Fruit fly (Drosophila melanogaster) whole organism, embryonic: Measurements from ENCODE around the gene CG15375.
A peak's percentile ranks its signal among the peaks of the same experiment; 100 is the strongest.

Source experiments
- Ada2b ChIP-seq: fragments of 200-800 bp; sonication (Bioruptor generic); IDR thresholded peaks from 2 replicates; pipeline ENCODE4 v1.3.6; 2022; ENCODE audit warnings: missing biosample characterization, missing genetic modification characterization
- Atf-2 ChIP-seq: fragments of 200-800 bp; sonication (Bioruptor generic); optimal IDR thresholded peaks from 2 replicates; lab custom pipeline; 2016; ENCODE audit warnings: missing biosample characterization, missing genetic modification characterization
- Atf6 ChIP-seq: fragments of 200-800 bp; sonication (Bioruptor generic); IDR thresholded peaks from 2 replicates; pipeline ENCODE4 v1.3.6; 2022; ENCODE audit warnings: missing biosample characterization, missing genetic modification characterization
- Bgb ChIP-seq: fragments of 200-800 bp; sonication (Bioruptor generic); IDR thresholded peaks from 2 replicates; pipeline ENCODE4 v1.3.6; 2022; ENCODE audit warnings: missing biosample characterization, missing genetic modification characterization; ENCODE audit not compliant: partially characterized antibody
- CG12104 ChIP-seq: fragments of 200-800 bp; sonication (Bioruptor generic); optimal IDR thresholded peaks from 3 replicates; lab custom pipeline; 2016; ENCODE audit warnings: missing biosample characterization, missing genetic modification characterization
- CG14710 ChIP-seq: fragments of 200-800 bp; sonication (Bioruptor generic); optimal IDR thresholded peaks from 3 replicates; lab custom pipeline; 2019; ENCODE audit warnings: missing biosample characterization, mild to moderate bottlenecking, missing genetic modification characterization, moderate library complexity
- CG16863 ChIP-seq: fragments of 200-800 bp; sonication (Bioruptor generic); optimal IDR thresholded peaks from 3 replicates; lab custom pipeline; 2016; ENCODE audit warnings: missing biosample characterization, missing genetic modification characterization
- CG17361 ChIP-seq: fragments of 200-800 bp; sonication (Bioruptor generic); IDR thresholded peaks from 3 replicates; pipeline ENCODE4 v1.3.6; 2022; ENCODE audit warnings: missing biosample characterization, missing genetic modification characterization
- CG17568 ChIP-seq: fragments of 200-800 bp; sonication (Bioruptor generic); optimal IDR thresholded peaks from 2 replicates; lab custom pipeline; 2018; ENCODE audit warnings: missing biosample characterization, mild to moderate bottlenecking, missing genetic modification characterization, moderate library complexity
- CG18476 ChIP-seq: fragments of 200-800 bp; sonication (Bioruptor generic); optimal IDR thresholded peaks from 2 replicates; lab custom pipeline; 2016; ENCODE audit warnings: missing biosample characterization, mild to moderate bottlenecking, missing genetic modification characterization
- CG4424 ChIP-seq: fragments of 200-800 bp; sonication (Bioruptor generic); optimal IDR thresholded peaks from 3 replicates; lab custom pipeline; 2016; ENCODE audit warnings: missing biosample characterization, missing genetic modification characterization
- CG4730 ChIP-seq: fragments of 200-800 bp; sonication (Bioruptor generic); IDR thresholded peaks from 2 replicates; pipeline ENCODE4 v1.3.6; 2022; ENCODE audit warnings: missing biosample characterization, missing genetic modification characterization
- CG5245 ChIP-seq: fragments of 200-800 bp; sonication (Bioruptor generic); optimal IDR thresholded peaks from 3 replicates; lab custom pipeline; 2016; ENCODE audit warnings: missing biosample characterization, missing genetic modification characterization
- CG6683 ChIP-seq: fragments of 200-800 bp; sonication (Bioruptor generic); optimal IDR thresholded peaks from 2 replicates; lab custom pipeline; 2017; ENCODE audit warnings: missing biosample characterization, mild to moderate bottlenecking, missing genetic modification characterization, missing genetic modification reagents
- CG7786 ChIP-seq: fragments of 200-800 bp; sonication (Bioruptor generic); optimal IDR thresholded peaks from 2 replicates; lab custom pipeline; 2016; ENCODE audit warnings: missing biosample characterization, missing genetic modification characterization
- CG8089 ChIP-seq: fragments of 200-800 bp; sonication (Bioruptor generic); optimal IDR thresholded peaks from 3 replicates; lab custom pipeline; 2016; ENCODE audit warnings: missing biosample characterization, missing genetic modification characterization
- CG8765 ChIP-seq: fragments of 200-800 bp; sonication (Bioruptor generic); IDR thresholded peaks from 2 replicates; pipeline ENCODE4 v1.3.6; 2022; ENCODE audit warnings: missing biosample characterization, missing genetic modification characterization
- CG9609 ChIP-seq: fragments of 200-800 bp; sonication (Bioruptor generic); optimal IDR thresholded peaks from 3 replicates; lab custom pipeline; 2016; ENCODE audit warnings: missing biosample characterization, missing genetic modification characterization
- CG9797 ChIP-seq: fragments of 200-800 bp; sonication (Bioruptor generic); optimal IDR thresholded peaks from 3 replicates; lab custom pipeline; 2018; ENCODE audit warnings: missing biosample characterization, mild to moderate bottlenecking, missing genetic modification characterization
- CrebB ChIP-seq: fragments of 200-800 bp; sonication (Bioruptor generic); optimal IDR thresholded peaks from 3 replicates; lab custom pipeline; 2018; ENCODE audit warnings: missing biosample characterization, mild to moderate bottlenecking, missing genetic modification characterization
- Dek ChIP-seq: fragments of 200-800 bp; sonication (Bioruptor generic); optimal IDR thresholded peaks from 3 replicates; lab custom pipeline; 2019; ENCODE audit warnings: missing biosample characterization, mild to moderate bottlenecking, missing genetic modification characterization, moderate library complexity
- E2f1 ChIP-seq: fragments of 200-800 bp; sonication (Bioruptor generic); IDR thresholded peaks from 2 replicates; pipeline ENCODE4 v1.3.6; 2022; ENCODE audit warnings: missing biosample characterization, missing genetic modification characterization
- Ets65A ChIP-seq: fragments of 200-800 bp; sonication (Bioruptor generic); peaks from one replicate; lab custom pipeline; 2016; ENCODE audit warnings: missing biosample characterization, missing genetic modification characterization
- Gug ChIP-seq: fragments of 200-800 bp; sonication (Bioruptor generic); IDR thresholded peaks from 4 replicates; pipeline ENCODE4 v1.3.6; 2022; ENCODE audit warnings: missing biosample characterization, missing genetic modification characterization
- HLHmδ ChIP-seq: fragments of 200-800 bp; sonication (Bioruptor generic); optimal IDR thresholded peaks from 2 replicates; lab custom pipeline; 2018; ENCODE audit warnings: missing biosample characterization, mild to moderate bottlenecking, missing genetic modification characterization, moderate library complexity
- Hmr ChIP-seq: fragments of 200-800 bp; sonication (Bioruptor generic); optimal IDR thresholded peaks from 3 replicates; lab custom pipeline; 2017; ENCODE audit warnings: mild to moderate bottlenecking, missing biosample characterization, missing genetic modification reagents, missing genetic modification characterization
- Hsf ChIP-seq: fragments of 200-800 bp; sonication (Bioruptor generic); optimal IDR thresholded peaks from 3 replicates; lab custom pipeline; 2016; ENCODE audit warnings: missing biosample characterization, missing genetic modification characterization
- Lpt ChIP-seq: fragments of >200 bp; optimal IDR thresholded peaks from 2 replicates; lab custom pipeline; 2018; ENCODE audit warnings: missing biosample characterization, missing genetic modification characterization
- MBD-R2 ChIP-seq: fragments of 200-800 bp; sonication (Bioruptor generic); IDR thresholded peaks from 2 replicates; pipeline ENCODE4 v1.3.6; 2022; ENCODE audit warnings: missing biosample characterization, missing genetic modification characterization
- NFAT ChIP-seq: fragments of 200-800 bp; sonication (Bioruptor generic); IDR thresholded peaks from 2 replicates; pipeline ENCODE4 v1.3.6; 2022; ENCODE audit warnings: missing biosample characterization, missing genetic modification characterization
- NfI ChIP-seq: fragments of 200-800 bp; sonication (Bioruptor generic); optimal IDR thresholded peaks from 3 replicates; lab custom pipeline; 2018; ENCODE audit warnings: missing biosample characterization, mild to moderate bottlenecking, missing genetic modification characterization, moderate library complexity
- Ravus ChIP-seq: fragments of 200-800 bp; sonication (Bioruptor generic); IDR thresholded peaks from 2 replicates; pipeline ENCODE4 v1.3.6; 2022; ENCODE audit warnings: missing biosample characterization, missing genetic modification characterization
- Sin3A ChIP-seq: fragments of >200 bp; optimal IDR thresholded peaks from 2 replicates; lab custom pipeline; 2018
- Sox102F ChIP-seq: fragments of 200-800 bp; sonication (Bioruptor generic); optimal IDR thresholded peaks from 2 replicates; lab custom pipeline; 2018; ENCODE audit warnings: missing biosample characterization, mild to moderate bottlenecking, missing genetic modification characterization, moderate library complexity
- Ssrp ChIP-seq: fragments of 200-800 bp; sonication (Bioruptor generic); optimal IDR thresholded peaks from 2 replicates; lab custom pipeline; 2018; ENCODE audit warnings: missing biosample characterization, mild to moderate bottlenecking, missing genetic modification characterization, moderate library complexity
- amos ChIP-seq: fragments of 200-800 bp; sonication (Bioruptor generic); IDR thresholded peaks from 2 replicates; pipeline ENCODE4 v1.3.6; 2022; ENCODE audit warnings: missing biosample characterization, missing genetic modification characterization; ENCODE audit not compliant: partially characterized antibody
- ase ChIP-seq: fragments of 200-800 bp; sonication (Bioruptor generic); IDR thresholded peaks from 3 replicates; pipeline ENCODE4 v1.3.6; 2022; ENCODE audit warnings: missing biosample characterization, missing genetic modification characterization
- bsh ChIP-seq, 2 experiments: fragments of 200-800 bp; sonication (Bioruptor generic); optimal IDR thresholded peaks; 2 replicates each; lab custom pipeline; 2017 to 2018; ENCODE audit warnings: mild to moderate bottlenecking in 2 of 2, missing biosample characterization in 2 of 2, missing genetic modification characterization in 2 of 2, moderate library complexity in 1 of 2
- caup ChIP-seq: fragments of 200-800 bp; sonication (Bioruptor generic); optimal IDR thresholded peaks from 3 replicates; lab custom pipeline; 2017; ENCODE audit warnings: missing biosample characterization, mild to moderate bottlenecking, missing genetic modification characterization, moderate library complexity; ENCODE audit not compliant: severe bottlenecking
- chinmo ChIP-seq: fragments of 200-800 bp; sonication (Bioruptor generic); IDR thresholded peaks from 4 replicates; pipeline ENCODE4 v1.3.6; 2022; ENCODE audit warnings: missing biosample characterization, missing genetic modification characterization; ENCODE audit not compliant: partially characterized antibody
- dmrt99B ChIP-seq: fragments of 200-800 bp; sonication (Bioruptor generic); optimal IDR thresholded peaks from 2 replicates; lab custom pipeline; 2018; ENCODE audit warnings: missing biosample characterization, mild to moderate bottlenecking, missing genetic modification characterization, moderate library complexity
- dpn ChIP-seq, 2 experiments: fragments of 200-800 bp; sonication (Bioruptor generic); optimal IDR thresholded peaks; 3 replicates each; lab custom pipeline; 2016; ENCODE audit warnings: missing biosample characterization in 2 of 2, missing genetic modification characterization in 2 of 2
- en ChIP-seq: fragments of 200-800 bp; sonication (Bioruptor generic); optimal IDR thresholded peaks from 2 replicates; lab custom pipeline; 2016; ENCODE audit warnings: missing biosample characterization, missing genetic modification characterization
- h ChIP-seq: fragments of >200 bp; optimal IDR thresholded peaks from 2 replicates; lab custom pipeline; 2017
- hb ChIP-seq: fragments of 200-800 bp; sonication (Bioruptor generic); IDR thresholded peaks from 3 replicates; pipeline ENCODE4 v1.3.6; 2022; ENCODE audit warnings: missing biosample characterization, missing genetic modification characterization; ENCODE audit not compliant: partially characterized antibody
- hbn ChIP-seq: fragments of 200-800 bp; sonication (Bioruptor generic); IDR thresholded peaks from 2 replicates; pipeline ENCODE4 v1.3.6; 2022; ENCODE audit warnings: missing biosample characterization, missing genetic modification characterization; ENCODE audit not compliant: partially characterized antibody
- jing ChIP-seq: fragments of 200-800 bp; sonication (Bioruptor generic); optimal IDR thresholded peaks from 2 replicates; lab custom pipeline; 2018; ENCODE audit warnings: missing biosample characterization, mild to moderate bottlenecking, missing genetic modification characterization
- mam ChIP-seq: fragments of 200-800 bp; sonication (Bioruptor generic); optimal IDR thresholded peaks from 3 replicates; lab custom pipeline; 2016; ENCODE audit warnings: missing biosample characterization, missing genetic modification characterization
- sd ChIP-seq: fragments of 200-800 bp; sonication (Bioruptor generic); optimal IDR thresholded peaks from 3 replicates; lab custom pipeline; 2018; ENCODE audit warnings: missing biosample characterization, mild to moderate bottlenecking, missing genetic modification characterization, moderate library complexity
- shn ChIP-seq: fragments of 200-800 bp; sonication (Bioruptor generic); optimal IDR thresholded peaks from 3 replicates; lab custom pipeline; 2016; ENCODE audit warnings: missing biosample characterization, missing genetic modification characterization
- sug ChIP-seq: fragments of 200-800 bp; optimal IDR thresholded peaks from 2 replicates; lab custom pipeline; 2019; ENCODE audit warnings: missing biosample characterization, mild to moderate bottlenecking, missing genetic modification characterization, moderate library complexity
- tx ChIP-seq: fragments of 200-800 bp; sonication (Bioruptor generic); optimal IDR thresholded peaks from 2 replicates; lab custom pipeline; 2016; ENCODE audit warnings: missing biosample characterization, missing genetic modification characterization

The CG15375 gene

dm6 chrX:4105830-4106233, 4.7 kb downstream of the CG15375 start, which contains the start of gene cib (continued):
- peak; percentile 14 for TF ChIP-seq HLHmδ (GFP tag; lab: Kevin White, UChicago)
- TF ChIP-seq CG17361 (GFP tag; lab: Robert Waterston, UW) = peak; percentile 29; the same call in 1 of the 3 replicates
- TF ChIP-seq NfI = peak; percentile 26
- peak; percentile 28 for TF ChIP-seq tx (GFP tag; lab: Kevin White, UChicago)
- no peak for TF ChIP-seq CG7786 (GFP tag; lab: Kevin White, UChicago)
- TF ChIP-seq bsh (GFP tag; optimal IDR thresholded peaks at IDR 0.05; lab: Kevin White, UChicago) = peak; percentile 3 to 7
- TF ChIP-seq Ssrp (tag; lab: Kevin White, UChicago) = no peak
- TF ChIP-seq CG4424 (GFP tag; lab: Kevin White, UChicago) = no peak
- TF ChIP-seq shn (GFP tag; lab: Kevin White, UChicago) = no peak
- TF ChIP-seq CG9609 = peak; percentile 16
- TF ChIP-seq dpn (GFP tag; optimal IDR thresholded peaks at IDR 0.05; lab: Kevin White, UChicago) = peak in 1 of 2 experiments; percentile 50
- TF ChIP-seq Dek = peak; percentile 18
- TF ChIP-seq Bgb (GFP tag; lab: Robert Waterston, UW) = peak; percentile 89
- no peak for TF ChIP-seq Atf-2 (GFP tag; lab: Kevin White, UChicago)
- TF ChIP-seq amos (GFP tag; lab: Robert Waterston, UW) = peak; percentile 90
- TF ChIP-seq ase = no peak
- TF ChIP-seq MBD-R2 (GFP tag; lab: Robert Waterston, UW) = peak; percentile 55
- no peak for TF ChIP-seq Hsf (GFP tag; lab: Kevin White, UChicago)
- TF ChIP-seq CG12104 (GFP tag; lab: Kevin White, UChicago) = no peak
- no peak for TF ChIP-seq dmrt99B (tag; lab: Kevin White, UChicago)
- peak; percentile 87 for TF ChIP-seq Hmr (GFP tag; lab: Kevin White, UChicago)
- TF ChIP-seq Sin3A (lab: Kevin White, UChicago) = peak; percentile 17
- no peak for TF ChIP-seq Ets65A (GFP tag; lab: Kevin White, UChicago)
- TF ChIP-seq Atf6 (GFP tag; lab: Robert Waterston, UW) = no peak
- TF ChIP-seq jing = no peak
- no peak for TF ChIP-seq CG6683
- peak; percentile 63 for TF ChIP-seq sug
- TF ChIP-seq sd = peak; percentile 15
- no peak for TF ChIP-seq CG16863 (GFP tag; lab: Kevin White, UChicago)
- no peak for TF ChIP-seq h
- no peak for TF ChIP-seq E2f1 (GFP tag; lab: Robert Waterston, UW)
- peak; percentile 81 for TF ChIP-seq hbn (GFP tag; lab: Robert Waterston, UW)
- TF ChIP-seq CrebB (tag; lab: Kevin White, UChicago) = no peak
- no peak for TF ChIP-seq Ravus (GFP tag; lab: Robert Waterston, UW)
- TF ChIP-seq CG4730 (GFP tag; lab: Robert Waterston, UW) = no peak
- no peak for TF ChIP-seq CG5245 (GFP tag; lab: Kevin White, UChicago)
- TF ChIP-seq CG18476 (GFP tag; lab: Kevin White, UChicago) = no peak
- no peak for TF ChIP-seq en (GFP tag; lab: Kevin White, UChicago)
- peak; percentile 98 for TF ChIP-seq CG9797 (GFP tag; lab: Kevin White, UChicago)
- TF ChIP-seq Ada2b (GFP tag; lab: Robert Waterston, UW) = no peak
- TF ChIP-seq Gug (GFP tag; lab: Robert Waterston, UW) = peak; percentile 19; the same call in 1 of the 4 replicates
- peak; percentile 64 for TF ChIP-seq caup (GFP tag; lab: Kevin White, UChicago)
- TF ChIP-seq mam (GFP tag; lab: Kevin White, UChicago) = peak; percentile 8
- no peak for TF ChIP-seq CG17568
- TF ChIP-seq chinmo (GFP tag; lab: Robert Waterston, UW) = no peak; the same call in 2 of the 4 replicates
- no peak for TF ChIP-seq Lpt (GFP tag; lab: Kevin White, UChicago)
- peak; percentile 99 for TF ChIP-seq CG14710 (tag; lab: Kevin White, UChicago)
- TF ChIP-seq hb = 0 out of 3 replicates have a peak, but pooled peaks have one; percentile 52
- TF ChIP-seq CG8089 (GFP tag; lab: Kevin White, UChicago) = peak; percentile 6
- no peak for TF ChIP-seq Sox102F (GFP tag; lab: Kevin White, UChicago)
- TF ChIP-seq NFAT (GFP tag; lab: Robert Waterston, UW) = no peak
- TF ChIP-seq CG8765 (GFP tag; lab: Robert Waterston, UW) = no peak
